Worm (Caenorhabditis elegans): ENCODE results near the gene srg-8.

srg-8 gene

DNA sequence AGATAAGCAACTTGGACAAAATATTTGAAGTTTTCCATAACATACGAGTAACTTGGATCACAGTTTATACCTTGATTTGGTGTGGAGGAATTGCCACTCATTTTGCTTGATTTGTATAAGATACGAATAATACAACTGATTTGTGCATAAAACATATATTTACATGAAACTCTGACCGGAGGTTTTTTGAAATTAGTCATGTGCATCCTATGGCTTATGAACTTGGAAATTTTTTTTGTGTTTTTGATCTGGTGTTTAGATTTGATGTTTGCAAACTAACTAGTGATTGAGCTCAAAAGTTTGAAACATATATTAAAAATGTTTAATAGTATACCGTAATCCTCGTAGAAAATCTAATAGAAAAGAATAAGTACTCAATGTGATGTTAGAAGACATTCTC is at the start of gene srg-8:
srg-8 (minus strand) TSS at position 101 of the 400 bp plus-strand sequence.
- no peak for TF ChIP-seq aly-2 (tag; optimal IDR thresholded peaks at IDR 0.05)
- no peak for TF ChIP-seq dmd-8 (GFP tag; IDR thresholded peaks at IDR 0.05)
- TF ChIP-seq dmd-6 (GFP tag; IDR thresholded peaks at IDR 0.05) = no peak
- no peak for TF ChIP-seq mdt-29 (GFP tag; IDR thresholded peaks at IDR 0.05)
- TF ChIP-seq nhr-77 (tag; optimal IDR thresholded peaks at IDR 0.05) = no peak
- no peak for TF ChIP-seq T20F7.1 (GFP tag; optimal IDR thresholded peaks at IDR 0.05)
- TF ChIP-seq cey-2 (tag; optimal IDR thresholded peaks at IDR 0.05; ENCODE audit: borderline replicate concordance, insufficient read depth) = no peak

DNA sequence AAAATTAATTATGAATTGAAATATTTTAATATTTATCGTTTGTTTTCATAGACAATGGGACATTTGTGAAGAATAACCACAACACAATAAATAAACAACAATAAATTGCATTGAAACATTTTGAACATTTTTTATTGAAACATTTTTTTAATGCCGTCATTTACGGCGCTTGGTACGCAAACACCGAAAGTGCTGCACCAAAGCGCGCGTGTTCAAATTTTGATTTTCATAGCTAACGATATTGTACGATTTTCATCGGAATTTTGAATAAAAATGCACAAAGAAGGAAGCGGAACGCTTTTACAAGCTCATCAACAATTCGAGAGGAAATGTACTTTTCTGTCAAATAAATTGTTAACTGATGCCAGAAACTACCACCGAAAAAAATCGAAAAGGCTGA is 49.1 kb upstream of the srg-8 start:
- TF ChIP-seq Y75B8A.6 (GFP tag; IDR thresholded peaks at IDR 0.05) (no peak), sdz-12 (GFP tag; optimal IDR thresholded peaks at IDR 0.05) (no peak), lin-1 (GFP tag; IDR thresholded peaks at IDR 0.05) (no peak), unc-39 (tag; optimal IDR thresholded peaks at IDR 0.05) (no peak), mxl-2 (GFP tag; conservative IDR thresholded peaks at IDR 0.05) (no peak), ctbp-1 (GFP tag; IDR thresholded peaks at IDR 0.05) (no peak), rbr-2 (tag; optimal IDR thresholded peaks at IDR 0.05) (no peak), ZK337.2 (GFP tag; IDR thresholded peaks at IDR 0.05) (no peak), nhr-6 (tag; optimal IDR thresholded peaks at IDR 0.05) (no peak), saeg-2 (GFP tag; IDR thresholded peaks at IDR 0.05) (no peak), fos-1 (tag; optimal IDR thresholded peaks at IDR 0.05) (no peak), zip-11 (GFP tag; IDR thresholded peaks at IDR 0.05) (no peak), ceh-20 (GFP tag; IDR thresholded peaks at IDR 0.05) (no peak), ceh-82 (tag; optimal IDR thresholded peaks at IDR 0.05) (no peak), spr-3 (GFP tag; optimal IDR thresholded peaks at IDR 0.05) (no peak), daf-12 (tag; optimal IDR thresholded peaks at IDR 0.05) (no peak)

DNA sequence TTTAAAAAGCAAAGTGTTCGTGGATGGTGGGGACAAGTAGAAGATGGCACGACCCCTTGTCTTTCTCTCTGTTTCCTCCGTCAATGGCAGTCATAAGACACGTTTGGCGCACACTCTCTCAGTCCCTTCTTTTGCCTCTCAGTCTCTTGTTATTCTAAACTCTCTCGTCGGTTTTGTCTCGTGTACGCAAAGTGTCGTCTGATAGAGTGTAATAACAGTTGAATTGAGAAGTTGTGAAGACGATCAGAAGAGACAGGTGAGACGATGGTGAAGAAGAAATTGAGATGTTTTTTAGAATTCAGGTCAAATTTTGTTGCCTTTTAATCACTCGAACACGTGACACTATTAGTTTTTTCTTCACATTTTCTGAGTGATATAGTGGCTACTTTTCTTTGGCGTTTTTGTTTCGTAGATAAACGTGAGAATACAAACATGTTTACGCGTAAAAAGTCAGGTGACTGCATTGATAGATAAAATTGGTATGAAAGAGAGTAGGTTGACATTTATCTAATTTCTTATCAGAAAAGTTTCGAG is 48.5 kb upstream of the srg-8 start, which contains the start of gene F47D12.9:
F47D12.9 (minus strand) TSS at position 267 of the 534 bp plus-strand sequence.
- TF ChIP-seq rbr-2 (tag; optimal IDR thresholded peaks at IDR 0.05) (peak; percentile 56), T20F7.1 (GFP tag; optimal IDR thresholded peaks at IDR 0.05) (peak; percentile 33), egl-27 (tag; optimal IDR thresholded peaks at IDR 0.05) (no peak), cey-2 (tag; optimal IDR thresholded peaks at IDR 0.05; ENCODE audit: borderline replicate concordance, insufficient read depth) (peak; percentile 11), dpl-1 (GFP tag; optimal IDR thresholded peaks at IDR 0.05) (peak; percentile 51), nhr-102 (tag; optimal IDR thresholded peaks at IDR 0.05) (peak; percentile 55), fos-1 (tag; optimal IDR thresholded peaks at IDR 0.05) (no peak), set-16 (GFP tag; IDR thresholded peaks at IDR 0.05) (peak; percentile 18; the same call in 1 of the 2 replicates), lim-7 (GFP tag; IDR thresholded peaks at IDR 0.05) (no peak), unc-62 (GFP tag; optimal IDR thresholded peaks at IDR 0.05 in 1 of 2) (peak in 1 of 2 experiments; percentile 80), unc-62 (tag; optimal IDR thresholded peaks at IDR 0.05) (no peak), lin-13 (GFP tag; optimal IDR thresholded peaks at IDR 0.05) (peak; percentile 71), nhr-25 (tag; optimal IDR thresholded peaks at IDR 0.05; ENCODE audit: borderline replicate concordance, insufficient read depth) (peak; percentile 46), lsy-2 (tag; optimal IDR thresholded peaks at IDR 0.05) (peak; percentile 59 to 84), hlh-30 (tag; optimal IDR thresholded peaks at IDR 0.05; ENCODE audit: insufficient read depth) (peak; percentile 98), hif-1 (tag; optimal IDR thresholded peaks at IDR 0.05) (peak in 1 of 2 experiments; percentile 74), daf-16 (GFP tag; optimal IDR thresholded peaks at IDR 0.05) (peak; percentile 73 to 93), daf-16 (tag; optimal IDR thresholded peaks at IDR 0.05) (peak; percentile 92), nhr-48 (tag; optimal IDR thresholded peaks at IDR 0.05) (peak; percentile 71), nhr-6 (tag; optimal IDR thresholded peaks at IDR 0.05) (peak; percentile 89), saeg-2 (GFP tag; IDR thresholded peaks at IDR 0.05) (no peak), gei-8 (GFP tag; optimal IDR thresholded peaks at IDR 0.05) (peak; percentile 32), mxl-3 (GFP tag; optimal IDR thresholded peaks at IDR 0.05) (peak; percentile 88), R02D3.7 (tag; optimal IDR thresholded peaks at IDR 0.05) (no peak), ztf-7 (tag; optimal IDR thresholded peaks at IDR 0.05) (peak; percentile 4), php-3 (GFP tag; IDR thresholded peaks at IDR 0.05) (peak; percentile 82), nhr-77 (tag; optimal IDR thresholded peaks at IDR 0.05) (peak; percentile 28), zag-1 (tag; optimal IDR thresholded peaks at IDR 0.05) (no peak), attf-4 (tag; optimal IDR thresholded peaks at IDR 0.05) (no peak), ceh-20 (GFP tag; IDR thresholded peaks at IDR 0.05) (peak; percentile 72), mes-2 (tag; optimal IDR thresholded peaks at IDR 0.05; ENCODE audit: poor library complexity, severe bottlenecking) (peak; percentile 71)

All from whole organism, L4 larva.